Worm (Caenorhabditis elegans) whole organism, L4 larva: ENCODE measurements around the gene T23F6.3.

Source experiments
- F26F4.8 ChIP-seq: fragments of 200-800 bp; sonication (Bioruptor generic); conservative IDR thresholded peaks from 2 replicates; pipeline ENCODE4 v1.3.6; 2022; ENCODE audit warnings: missing genetic modification characterization, missing compliant biosample characterization
- ZK546.5 ChIP-seq, 2 experiments: sonication (generic microtip); optimal IDR thresholded peaks; 2 replicates each; lab custom pipeline; 2017; ENCODE audit warnings: missing biosample characterization in 2 of 2, missing genetic modification characterization in 2 of 2
- ama-1 ChIP-seq: fragments of 150-350 bp; optimal IDR thresholded peaks from 2 replicates; lab custom pipeline; 2014; ENCODE audit warnings: inconsistent platforms, mixed read lengths
- daf-12 ChIP-seq: fragments of 150-350 bp; optimal IDR thresholded peaks from 2 replicates; lab custom pipeline; 2014; ENCODE audit warnings: missing biosample characterization, missing genetic modification reagents, missing genetic modification characterization
- egl-27 ChIP-seq: sonication (generic microtip); optimal IDR thresholded peaks from 3 replicates; lab custom pipeline; 2017; ENCODE audit warnings: missing biosample characterization, missing genetic modification reagents, missing genetic modification characterization
- lin-29 ChIP-seq: fragments of 200-800 bp; sonication (Bioruptor generic); IDR thresholded peaks from 2 replicates; pipeline ENCODE4 v1.3.6; 2022; ENCODE audit warnings: missing genetic modification reagents, missing genetic modification characterization, missing compliant biosample characterization
- lsy-2 ChIP-seq, 2 experiments: fragments of 150-350 bp in 1 of 2; sonication (generic microtip) in 1 of 2; optimal IDR thresholded peaks; 2 replicates each; lab custom pipeline; 2014 to 2017; ENCODE audit warnings: missing biosample characterization in 2 of 2, missing genetic modification characterization in 2 of 2
- nhr-102 ChIP-seq: sonication (generic microtip); optimal IDR thresholded peaks from 2 replicates; lab custom pipeline; 2016; ENCODE audit warnings: mild to moderate bottlenecking, missing genetic modification characterization, moderate library complexity, missing compliant biosample characterization
- nhr-25 ChIP-seq: sonication (generic microtip); optimal IDR thresholded peaks from 2 replicates; lab custom pipeline; 2017; ENCODE audit warnings: missing genetic modification characterization, mild to moderate bottlenecking, missing compliant biosample characterization, antibody characterized with exemption, moderate library complexity, borderline replicate concordance; ENCODE audit not compliant: insufficient read depth
- nhr-48 ChIP-seq: sonication (generic microtip); optimal IDR thresholded peaks from 2 replicates; lab custom pipeline; 2016; ENCODE audit warnings: mild to moderate bottlenecking, missing genetic modification characterization, missing compliant biosample characterization
- nhr-76 ChIP-seq: fragments of 150-350 bp; optimal IDR thresholded peaks from 2 replicates; lab custom pipeline; 2014; ENCODE audit warnings: missing biosample characterization, missing genetic modification characterization
- unc-62 ChIP-seq, 3 experiments: fragments of 150-350 bp in 1 of 3; sonication (generic microtip); optimal IDR thresholded peaks in 2 of 3; peaks in 1 of 3; 1 replicate in 1 of 3; 2 replicates in 2 of 3; lab custom pipeline; 2014 to 2017; ENCODE audit warnings: missing biosample characterization in 3 of 3, missing genetic modification characterization in 3 of 3, missing genetic modification reagents in 3 of 3, missing genotype in 1 of 3
- zag-1 ChIP-seq: fragments of 150-350 bp; optimal IDR thresholded peaks from 2 replicates; lab custom pipeline; 2014; ENCODE audit warnings: missing biosample characterization, missing genetic modification characterization

DNA sequence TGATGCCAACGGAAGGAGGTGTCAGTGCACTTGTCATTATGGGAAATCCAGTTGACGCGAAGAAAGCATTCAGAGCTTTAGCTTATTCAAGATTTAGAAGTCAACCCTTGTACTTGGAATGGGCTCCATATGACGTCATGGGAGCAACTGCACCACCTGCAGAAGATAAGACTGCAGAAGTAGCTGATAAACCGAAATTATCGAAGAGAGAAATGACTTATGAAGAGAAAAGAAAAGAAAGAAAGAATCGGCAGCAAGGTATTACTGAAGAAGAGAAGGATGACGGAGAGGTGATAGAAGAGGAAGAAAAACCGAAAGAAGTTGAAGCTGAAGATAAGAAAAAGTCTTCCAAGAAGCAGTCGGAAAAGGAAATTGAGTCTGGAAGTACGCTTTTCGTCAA, 3.6 kb upstream of the T23F6.3 start:
- TF ChIP-seq unc-62 (GFP tag; optimal IDR thresholded peaks at IDR 0.05 in 1 of 2; lab: Kevin White, UChicago) = no peak
- no peak for TF ChIP-seq unc-62 (tag; optimal IDR thresholded peaks at IDR 0.05; lab: Kevin White, UChicago)
- no peak for TF ChIP-seq lin-29 (GFP tag; lab: Robert Waterston, UW)
- TF ChIP-seq zag-1 (tag; lab: Kevin White, UChicago) = no peak
- TF ChIP-seq egl-27 (tag; lab: Kevin White, UChicago) = no peak
- no peak for TF ChIP-seq ZK546.5 (tag; optimal IDR thresholded peaks at IDR 0.05; lab: Kevin White, UChicago)
- no peak for TF ChIP-seq nhr-102 (tag; lab: Kevin White, UChicago)
- no peak for TF ChIP-seq nhr-25 (tag; lab: Kevin White, UChicago)
- TF ChIP-seq lsy-2 (tag; optimal IDR thresholded peaks at IDR 0.05; lab: Kevin White, UChicago) = no peak
- TF ChIP-seq F26F4.8 (GFP tag; lab: Robert Waterston, UW) = no peak
- no peak for TF ChIP-seq nhr-48 (tag; lab: Kevin White, UChicago)
- TF ChIP-seq ama-1 (lab: Kevin White, UChicago) = no peak
- no peak for TF ChIP-seq daf-12 (tag; lab: Kevin White, UChicago)
- no peak for TF ChIP-seq nhr-76 (tag; lab: Kevin White, UChicago)
